Fruit fly (Drosophila melanogaster): ENCODE data around the gene Prx6a.

Gene Prx6a

dm6 chr2L:2855773-2856615 lies 22.0 kb downstream of the Prx6a start, which contains the start of the genes CG3104 and RpS21:
Gene CG3104 (minus strand): TSS chr2L:2855778.
Gene RpS21 (plus strand): TSS chr2L:2856070.
- TF ChIP-seq Eip75B (GFP tag; optimal IDR thresholded peaks at IDR 0.05): peak; percentile 53
- peak; percentile 60 for TF ChIP-seq Sox14 (GFP tag; optimal IDR thresholded peaks at IDR 0.05)
- peak; percentile 23 for TF ChIP-seq Hr4 (GFP tag; optimal IDR thresholded peaks at IDR 0.05)
- TF ChIP-seq Hr38 (GFP tag; optimal IDR thresholded peaks at IDR 0.05): no peak
- peak; percentile 71 for TF ChIP-seq topi (GFP tag; optimal IDR thresholded peaks at IDR 0.05)
- TF ChIP-seq CG1621 (tag; optimal IDR thresholded peaks at IDR 0.05): peak; percentile 51
- peak; percentile 89 for TF ChIP-seq CG6163 (GFP tag; IDR thresholded peaks at IDR 0.05)
- TF ChIP-seq OdsH (GFP tag; optimal IDR thresholded peaks at IDR 0.05): peak; percentile 68
- peak; percentile 79 for TF ChIP-seq Eip93F (GFP tag; optimal IDR thresholded peaks at IDR 0.05)
- TF ChIP-seq CG3919 (GFP tag; optimal IDR thresholded peaks at IDR 0.05): peak; percentile 81
- peak; percentile 58 for TF ChIP-seq CG10669 (GFP tag; optimal IDR thresholded peaks at IDR 0.05)
- peak; percentile 64 for TF ChIP-seq CG7368 (GFP tag; optimal IDR thresholded peaks at IDR 0.05)
- peak; percentile 63 for TF ChIP-seq vri (GFP tag; optimal IDR thresholded peaks at IDR 0.05)
- TF ChIP-seq esn (GFP tag; optimal IDR thresholded peaks at IDR 0.05): peak; percentile 76
- TF ChIP-seq CG11902 (GFP tag; optimal IDR thresholded peaks at IDR 0.05): peak; percentile 53
- TF ChIP-seq CG15336 (GFP tag; IDR thresholded peaks at IDR 0.05): no peak
- peak; percentile 72 for TF ChIP-seq CG6854 (GFP tag; optimal IDR thresholded peaks at IDR 0.05)
- peak; percentile 51 for TF ChIP-seq dac (GFP tag; optimal IDR thresholded peaks at IDR 0.05)
- peak; percentile 48 for TF ChIP-seq CG16779 (tag; optimal IDR thresholded peaks at IDR 0.05)
- TF ChIP-seq fd85E (GFP tag; optimal IDR thresholded peaks at IDR 0.05): no peak
- peak; percentile 56 for TF ChIP-seq CG6808 (GFP tag; optimal IDR thresholded peaks at IDR 0.05)
- peak; percentile 47 for TF ChIP-seq Ets96B (tag; optimal IDR thresholded peaks at IDR 0.05)
- TF ChIP-seq svp (GFP tag): peak; percentile 70
- peak; percentile 83 for TF ChIP-seq eg (GFP tag; IDR thresholded peaks at IDR 0.05)
- TF ChIP-seq CG11762 (GFP tag; optimal IDR thresholded peaks at IDR 0.05; ENCODE audit: insufficient read depth): peak; percentile 45
- TF ChIP-seq CG32006 (GFP tag; optimal IDR thresholded peaks at IDR 0.05): peak; percentile 46
- TF ChIP-seq CG10631 (GFP tag; optimal IDR thresholded peaks at IDR 0.05): peak; percentile 54
- TF ChIP-seq Lpt (GFP tag; optimal IDR thresholded peaks at IDR 0.05): peak; percentile 46
- TF ChIP-seq net (GFP tag; optimal IDR thresholded peaks at IDR 0.05): peak; percentile 71
- TF ChIP-seq CG8319 (GFP tag; optimal IDR thresholded peaks at IDR 0.05): peak; percentile 51
- peak; percentile 13 for TF ChIP-seq CG4318 (GFP tag; optimal IDR thresholded peaks at IDR 0.05)
- peak; percentile 59 for TF ChIP-seq acj6 (GFP tag; optimal IDR thresholded peaks at IDR 0.05)
- TF ChIP-seq CG8632 (GFP tag; optimal IDR thresholded peaks at IDR 0.05): peak; percentile 52
- TF ChIP-seq CG8119 (GFP tag; IDR thresholded peaks at IDR 0.05): no peak
- peak; percentile 55 for TF ChIP-seq Blimp-1 (GFP tag; optimal IDR thresholded peaks at IDR 0.05)
- TF ChIP-seq CG6792 (GFP tag; optimal IDR thresholded peaks at IDR 0.05): peak; percentile 62
- peak; percentile 73 for TF ChIP-seq fkh (GFP tag; optimal IDR thresholded peaks at IDR 0.05)
- peak; percentile 37 for TF ChIP-seq dsx (GFP tag; optimal IDR thresholded peaks at IDR 0.05; ENCODE audit: poor library complexity, severe bottlenecking)
- peak; percentile 60 for TF ChIP-seq Sox15 (GFP tag; optimal IDR thresholded peaks at IDR 0.05)
- peak; percentile 70 for TF ChIP-seq pdm3 (GFP tag; optimal IDR thresholded peaks at IDR 0.05)
- peak; percentile 84 for TF ChIP-seq cyc (GFP tag; optimal IDR thresholded peaks at IDR 0.05)
- peak; percentile 71 for TF ChIP-seq Met (GFP tag; optimal IDR thresholded peaks at IDR 0.05)
- peak; percentile 62 for TF ChIP-seq Sox102F (GFP tag; optimal IDR thresholded peaks at IDR 0.05)
- TF ChIP-seq CG11294 (GFP tag; IDR thresholded peaks at IDR 0.05): 0 out of 2 replicates have a peak, but pooled peaks have one; percentile 19
- TF ChIP-seq Gug (GFP tag; IDR thresholded peaks at IDR 0.05): 0 out of 2 replicates have a peak, but pooled peaks have one; percentile 15
- peak; percentile 99 for TF ChIP-seq achi (GFP tag; optimal IDR thresholded peaks at IDR 0.05)
- peak; percentile 4 for TF ChIP-seq CG6276 (GFP tag; optimal IDR thresholded peaks at IDR 0.05)
- TF ChIP-seq Ets21C (GFP tag; optimal IDR thresholded peaks at IDR 0.05): peak; percentile 11
- TF ChIP-seq Hr39 (GFP tag; optimal IDR thresholded peaks at IDR 0.05): peak; percentile 86
- peak; percentile 65 for TF ChIP-seq Smox (GFP tag; optimal IDR thresholded peaks at IDR 0.05)
